Fruit fly (Drosophila melanogaster) whole organism, embryonic: Measurements from ENCODE around the gene CG42841.

Experiments
- CG5245 ChIP-seq: fragments of 200-800 bp; sonication (Bioruptor generic); optimal IDR thresholded peaks from 3 replicates; lab custom pipeline; 2016; ENCODE audit warnings: missing biosample characterization, missing genetic modification characterization
- ERR ChIP-seq: fragments of 200-800 bp; sonication (Bioruptor generic); optimal IDR thresholded peaks from 2 replicates; lab custom pipeline; 2016; ENCODE audit warnings: missing biosample characterization, missing genetic modification characterization
- ems ChIP-seq: fragments of 200-800 bp; sonication (Bioruptor generic); optimal IDR thresholded peaks from 3 replicates; lab custom pipeline; 2016; ENCODE audit warnings: missing biosample characterization, missing genetic modification characterization
- h ChIP-seq: fragments of >200 bp; optimal IDR thresholded peaks from 2 replicates; lab custom pipeline; 2017

- TF ChIP-seq ems (GFP tag; lab: Kevin White, UChicago) (no peak), ERR (GFP tag; lab: Kevin White, UChicago) (no peak), CG5245 (GFP tag; lab: Kevin White, UChicago) (no peak), h (lab: Kevin White, UChicago) (no peak)
Observed at dm6 chr3L:1964099-1964498, 41.4 kb downstream of the CG42841 start, which contains the start of gene mv.
